Fruit fly (Drosophila melanogaster): ENCODE results near the gene Marf.

Marf gene

dm6 chrX:6340593-6341068 lies 25.1 kb upstream of the Marf start (continued):
- TF ChIP-seq disco-r (GFP tag; optimal IDR thresholded peaks at IDR 0.05) = no peak
- TF ChIP-seq CG1602 (GFP tag; optimal IDR thresholded peaks at IDR 0.05) = peak; percentile 15
- peak; percentile 88 for TF ChIP-seq Sox100B (GFP tag; optimal IDR thresholded peaks at IDR 0.05)
- TF ChIP-seq CG1832 (GFP tag; optimal IDR thresholded peaks at IDR 0.05) = no peak
- TF ChIP-seq CG11398 (GFP tag; optimal IDR thresholded peaks at IDR 0.05) = no peak
- TF ChIP-seq sim (GFP tag; IDR thresholded peaks at IDR 0.05) = no peak
- TF ChIP-seq H2.0 (GFP tag; IDR thresholded peaks at IDR 0.05) = 0 out of 2 replicates have a peak, but pooled peaks have one; percentile 23
- TF ChIP-seq amos (GFP tag; IDR thresholded peaks at IDR 0.05; ENCODE audit: partially characterized antibody) = no peak
- TF ChIP-seq fru (optimal IDR thresholded peaks at IDR 0.05) = no peak
- TF ChIP-seq CG16815 (GFP tag; optimal IDR thresholded peaks at IDR 0.05) = peak; percentile 43
- TF ChIP-seq ERR (GFP tag; optimal IDR thresholded peaks at IDR 0.05) = no peak
- TF ChIP-seq jumu (GFP tag; optimal IDR thresholded peaks at IDR 0.05) = peak; percentile 14
- TF ChIP-seq sima (GFP tag; optimal IDR thresholded peaks at IDR 0.05) = no peak
- TF ChIP-seq CG10267 (tag; optimal IDR thresholded peaks at IDR 0.05) = peak; percentile 66
- peak; percentile 51; the same call in 1 of the 2 replicates for TF ChIP-seq CG11085 (GFP tag; IDR thresholded peaks at IDR 0.05)
- TF ChIP-seq jigr1 (GFP tag; IDR thresholded peaks at IDR 0.05) = no peak
- no peak for TF ChIP-seq Dp (GFP tag; optimal IDR thresholded peaks at IDR 0.05)
- peak; percentile 22 for TF ChIP-seq vfl (GFP tag; optimal IDR thresholded peaks at IDR 0.05)
- no peak for TF ChIP-seq CG1647 (GFP tag; optimal IDR thresholded peaks at IDR 0.05)
- TF ChIP-seq Lpt (GFP tag; optimal IDR thresholded peaks at IDR 0.05) = no peak
- no peak for TF ChIP-seq Lim3 (GFP tag; IDR thresholded peaks at IDR 0.05)
- no peak for TF ChIP-seq CG34224 (GFP tag; IDR thresholded peaks at IDR 0.05; ENCODE audit: partially characterized antibody)
- TF ChIP-seq Hr39 (optimal IDR thresholded peaks at IDR 0.05) = no peak
- no peak for TF ChIP-seq CG10959 (GFP tag; IDR thresholded peaks at IDR 0.05)
- TF ChIP-seq CG12391 (tag; optimal IDR thresholded peaks at IDR 0.05) = peak; percentile 72
- TF ChIP-seq Lhr (GFP tag; optimal IDR thresholded peaks at IDR 0.05) = peak; percentile 38
- TF ChIP-seq sqz (GFP tag; optimal IDR thresholded peaks at IDR 0.05) = peak; percentile 17
- TF ChIP-seq dmrt11E (tag; optimal IDR thresholded peaks at IDR 0.05) = peak; percentile 25
- 0 out of 2 replicates have a peak, but pooled peaks have one; percentile 18 for TF ChIP-seq gsb (GFP tag; IDR thresholded peaks at IDR 0.05)
- TF ChIP-seq CG7745 (tag; optimal IDR thresholded peaks at IDR 0.05) = no peak
- peak; percentile 27 for TF ChIP-seq CG4820 (GFP tag; optimal IDR thresholded peaks at IDR 0.05)
- no peak for TF ChIP-seq CG9876 (GFP tag; optimal IDR thresholded peaks at IDR 0.05)
- peak; percentile 68 for TF ChIP-seq CG2875 (GFP tag; optimal IDR thresholded peaks at IDR 0.05)
- peak; percentile 88 for TF ChIP-seq gem (tag; optimal IDR thresholded peaks at IDR 0.05)
- TF ChIP-seq Myb (GFP tag; optimal IDR thresholded peaks at IDR 0.05) = no peak
- TF ChIP-seq sens-2 (GFP tag; IDR thresholded peaks at IDR 0.05) = no peak
- TF ChIP-seq CG15073 (GFP tag; optimal IDR thresholded peaks at IDR 0.05) = no peak
- TF ChIP-seq Elba2 (GFP tag; optimal IDR thresholded peaks at IDR 0.05) = no peak
- no peak for TF ChIP-seq Bgb (GFP tag; IDR thresholded peaks at IDR 0.05; ENCODE audit: partially characterized antibody)
- TF ChIP-seq Hsf (GFP tag; optimal IDR thresholded peaks at IDR 0.05) = peak; percentile 49
- no peak for TF ChIP-seq en (GFP tag; optimal IDR thresholded peaks at IDR 0.05)
- TF ChIP-seq CG8765 (GFP tag; IDR thresholded peaks at IDR 0.05) = no peak
- 0 out of 2 replicates have a peak, but pooled peaks have one; percentile 43 for TF ChIP-seq bowl (GFP tag; IDR thresholded peaks at IDR 0.05)
- TF ChIP-seq Jarid2 (GFP tag; optimal IDR thresholded peaks at IDR 0.05) = peak; percentile 32
- TF ChIP-seq Eip74EF (GFP tag; optimal IDR thresholded peaks at IDR 0.05) = peak in 1 of 2 experiments; percentile 83
- TF ChIP-seq ap (GFP tag; IDR thresholded peaks at IDR 0.05) = no peak
- no peak for TF ChIP-seq Oaz (GFP tag; IDR thresholded peaks at IDR 0.05)
- peak; percentile 61 for TF ChIP-seq CG5245 (GFP tag; optimal IDR thresholded peaks at IDR 0.05)
- no peak for TF ChIP-seq tx (GFP tag; optimal IDR thresholded peaks at IDR 0.05)
- TF ChIP-seq CG1024 (GFP tag; IDR thresholded peaks at IDR 0.05) = 0 out of 2 replicates have a peak, but pooled peaks have one; percentile 3
- TF ChIP-seq CrebB (tag; optimal IDR thresholded peaks at IDR 0.05) = peak; percentile 39
- TF ChIP-seq ham (GFP tag; IDR thresholded peaks at IDR 0.05) = no peak

Measured in whole organism, embryonic.